Worm (Caenorhabditis elegans) whole organism, late embryonic: ENCODE results near the gene F27B3.6.

Experiments
- F13H6.1 ChIP-seq: sonication (generic microtip); optimal IDR thresholded peaks from 2 replicates; lab custom pipeline; 2016; ENCODE audit warnings: missing genetic modification characterization, missing compliant biosample characterization
- K02D7.2 ChIP-seq: sonication (generic microtip); optimal IDR thresholded peaks from 2 replicates; lab custom pipeline; 2017; ENCODE audit warnings: mild to moderate bottlenecking, missing genetic modification characterization, missing compliant biosample characterization
- K09A11.1 ChIP-seq: sonication (generic microtip); optimal IDR thresholded peaks from 2 replicates; lab custom pipeline; 2017; ENCODE audit warnings: antibody characterized with exemption, mild to moderate bottlenecking, missing genetic modification characterization, missing compliant biosample characterization; ENCODE audit not compliant: insufficient read depth
- ahr-1 ChIP-seq: sonication (generic microtip); optimal IDR thresholded peaks from 2 replicates; lab custom pipeline; 2016; ENCODE audit warnings: missing genetic modification characterization, missing compliant biosample characterization
- ama-1 ChIP-seq: fragments of 150-350 bp; optimal IDR thresholded peaks from 2 replicates; lab custom pipeline; 2014
- ceh-14 ChIP-seq: sonication (generic microtip); optimal IDR thresholded peaks from 2 replicates; lab custom pipeline; 2016; ENCODE audit warnings: missing genotype, missing genetic modification characterization, missing compliant biosample characterization
- ceh-19 ChIP-seq: fragments of 200-800 bp; sonication (Bioruptor generic); optimal IDR thresholded peaks from 2 replicates; lab custom pipeline; 2018; ENCODE audit warnings: mild to moderate bottlenecking, missing genetic modification characterization, missing compliant biosample characterization
- ceh-24 ChIP-seq: sonication (generic microtip); optimal IDR thresholded peaks from 2 replicates; lab custom pipeline; 2016; ENCODE audit warnings: mild to moderate bottlenecking, missing genetic modification characterization, missing compliant biosample characterization
- ceh-30 ChIP-seq: fragments of 150-350 bp; optimal IDR thresholded peaks from 2 replicates; lab custom pipeline; 2014; ENCODE audit warnings: missing biosample characterization, missing genetic modification characterization
- ceh-34 ChIP-seq: sonication (generic microtip); optimal IDR thresholded peaks from 2 replicates; lab custom pipeline; 2016; ENCODE audit warnings: mild to moderate bottlenecking, missing genetic modification characterization, missing compliant biosample characterization
- ceh-48 ChIP-seq: sonication (generic microtip); optimal IDR thresholded peaks from 2 replicates; lab custom pipeline; 2016; ENCODE audit warnings: missing genetic modification characterization, inconsistent platforms, missing compliant biosample characterization
- ceh-6 ChIP-seq: fragments of 200-800 bp; sonication (Bioruptor generic); optimal IDR thresholded peaks from 2 replicates; lab custom pipeline; 2018; ENCODE audit warnings: mild to moderate bottlenecking, missing genetic modification characterization, missing compliant biosample characterization
- ceh-9 ChIP-seq: sonication (generic microtip); optimal IDR thresholded peaks from 2 replicates; lab custom pipeline; 2016; ENCODE audit warnings: mild to moderate bottlenecking, missing genetic modification characterization, inconsistent platforms, missing compliant biosample characterization
- che-1 ChIP-seq: sonication (generic microtip); optimal IDR thresholded peaks from 2 replicates; lab custom pipeline; 2016; ENCODE audit warnings: mild to moderate bottlenecking, missing genetic modification characterization, missing compliant biosample characterization
- dve-1 ChIP-seq: sonication (generic microtip); optimal IDR thresholded peaks from 2 replicates; lab custom pipeline; 2017; ENCODE audit warnings: antibody characterized with exemption, mild to moderate bottlenecking, missing genetic modification characterization, missing compliant biosample characterization
- elt-2 ChIP-seq: sonication (generic microtip); optimal IDR thresholded peaks from 2 replicates; lab custom pipeline; 2016; ENCODE audit warnings: missing genetic modification reagents, missing genetic modification characterization, missing compliant biosample characterization
- ets-4 ChIP-seq: sonication (generic microtip); optimal IDR thresholded peaks from 2 replicates; lab custom pipeline; 2016; ENCODE audit warnings: missing genetic modification characterization, missing compliant biosample characterization
- eyg-1 ChIP-seq: sonication (generic microtip); optimal IDR thresholded peaks from 2 replicates; lab custom pipeline; 2016; ENCODE audit warnings: missing genotype, missing genetic modification characterization, missing compliant biosample characterization
- fax-1 ChIP-seq: sonication (generic microtip); optimal IDR thresholded peaks from 2 replicates; lab custom pipeline; 2016; ENCODE audit warnings: missing genotype, missing genetic modification characterization, missing compliant biosample characterization
- fkh-10 ChIP-seq: fragments of 150-350 bp; optimal IDR thresholded peaks from 2 replicates; lab custom pipeline; 2014; ENCODE audit warnings: missing biosample characterization, missing genetic modification reagents, missing genetic modification characterization
- fkh-6 ChIP-seq: sonication (generic microtip); optimal IDR thresholded peaks from 2 replicates; lab custom pipeline; 2016; ENCODE audit warnings: missing genetic modification characterization, missing compliant biosample characterization
- gmeb-2 ChIP-seq: sonication (generic microtip); optimal IDR thresholded peaks from 2 replicates; lab custom pipeline; 2016; ENCODE audit warnings: missing genetic modification characterization, inconsistent platforms, missing compliant biosample characterization
- hlh-6 ChIP-seq: sonication (generic microtip); optimal IDR thresholded peaks from 2 replicates; lab custom pipeline; 2016; ENCODE audit warnings: missing genotype, missing genetic modification characterization, missing compliant biosample characterization
- hlh-8 ChIP-seq: sonication (generic microtip); optimal IDR thresholded peaks from 2 replicates; lab custom pipeline; 2016; ENCODE audit warnings: missing genotype, missing genetic modification characterization, missing compliant biosample characterization
- lim-6 ChIP-seq: sonication (generic microtip); optimal IDR thresholded peaks from 2 replicates; lab custom pipeline; 2016; ENCODE audit warnings: missing genetic modification characterization, missing compliant biosample characterization
- mec-3 ChIP-seq: sonication (generic microtip); optimal IDR thresholded peaks from 2 replicates; lab custom pipeline; 2016; ENCODE audit warnings: borderline replicate concordance, missing genetic modification characterization, missing compliant biosample characterization
- nfya-1 ChIP-seq: sonication (generic microtip); optimal IDR thresholded peaks from 2 replicates; lab custom pipeline; 2017; ENCODE audit warnings: missing genetic modification characterization, mild to moderate bottlenecking, missing compliant biosample characterization, antibody characterized with exemption, moderate library complexity
- nhr-232 ChIP-seq: sonication (generic microtip); optimal IDR thresholded peaks from 2 replicates; lab custom pipeline; 2016; ENCODE audit warnings: missing genetic modification characterization, missing compliant biosample characterization
- odd-2 ChIP-seq: sonication (generic microtip); optimal IDR thresholded peaks from 2 replicates; lab custom pipeline; 2017; ENCODE audit warnings: antibody characterized with exemption, mild to moderate bottlenecking, missing genetic modification characterization, missing compliant biosample characterization
- pat-9 ChIP-seq: fragments of 200-800 bp; sonication (Bioruptor generic); optimal IDR thresholded peaks from 2 replicates; lab custom pipeline; 2018; ENCODE audit warnings: mild to moderate bottlenecking, missing genetic modification characterization, moderate library complexity, missing compliant biosample characterization
- pax-1 ChIP-seq: fragments of 150-350 bp; optimal IDR thresholded peaks from 2 replicates; lab custom pipeline; 2014; ENCODE audit warnings: missing biosample characterization, missing genetic modification characterization
- pha-2 ChIP-seq: sonication (generic microtip); optimal IDR thresholded peaks from 2 replicates; lab custom pipeline; 2017; ENCODE audit warnings: mild to moderate bottlenecking, missing genetic modification characterization, missing compliant biosample characterization
- pha-4 ChIP-seq: fragments of 150-350 bp; optimal IDR thresholded peaks from 2 replicates; lab custom pipeline; 2018; ENCODE audit warnings: missing biosample characterization, missing genetic modification reagents, missing genetic modification characterization
- pqm-1 ChIP-seq: sonication (generic microtip); optimal IDR thresholded peaks from 2 replicates; lab custom pipeline; 2016; ENCODE audit warnings: missing genetic modification characterization, missing compliant biosample characterization
- pros-1 ChIP-seq: fragments of 150-350 bp; optimal IDR thresholded peaks from 2 replicates; lab custom pipeline; 2014; ENCODE audit warnings: missing biosample characterization, missing genetic modification reagents, missing genetic modification characterization
- rnt-1 ChIP-seq: sonication (generic microtip); optimal IDR thresholded peaks from 2 replicates; lab custom pipeline; 2016; ENCODE audit warnings: missing genetic modification characterization, missing compliant biosample characterization
- sdc-2 ChIP-seq: sonication (generic microtip); optimal IDR thresholded peaks from 2 replicates; lab custom pipeline; 2016; ENCODE audit warnings: missing genotype, missing genetic modification characterization, missing compliant biosample characterization
- sox-2 ChIP-seq: fragments of 200-800 bp; sonication (Bioruptor generic); IDR thresholded peaks from 2 replicates; pipeline ENCODE4 v1.3.6; 2022; ENCODE audit warnings: missing genetic modification reagents, missing genetic modification characterization, missing compliant biosample characterization
- sox-4 ChIP-seq: sonication (generic microtip); optimal IDR thresholded peaks from 2 replicates; lab custom pipeline; 2017; ENCODE audit warnings: mild to moderate bottlenecking, missing genetic modification characterization, inconsistent platforms, missing compliant biosample characterization
- syd-9 ChIP-seq: sonication (generic microtip); optimal IDR thresholded peaks from 2 replicates; lab custom pipeline; 2016; ENCODE audit warnings: mild to moderate bottlenecking, missing genetic modification characterization, moderate library complexity, missing compliant biosample characterization
- tbx-2 ChIP-seq: sonication (generic microtip); optimal IDR thresholded peaks from 2 replicates; lab custom pipeline; 2016; ENCODE audit warnings: missing genetic modification characterization, missing compliant biosample characterization
- unc-3 ChIP-seq, 2 experiments: fragments of 200-800 bp in 1 of 2; sonication (Bioruptor generic) in 1 of 2; sonication (generic microtip) in 1 of 2; conservative IDR thresholded peaks in 1 of 2; optimal IDR thresholded peaks in 1 of 2; 2 replicates each; pipeline versions ENCODE4 v1.3.6 to Lab custom; 2016 to 2022; ENCODE audit warnings: missing compliant biosample characterization in 2 of 2, missing genetic modification characterization in 2 of 2, missing genetic modification reagents in 1 of 2
- unc-42 ChIP-seq: sonication (generic microtip); optimal IDR thresholded peaks from 2 replicates; lab custom pipeline; 2016; ENCODE audit warnings: missing genotype, missing genetic modification characterization, missing compliant biosample characterization
- unc-55 ChIP-seq: sonication (generic microtip); optimal IDR thresholded peaks from 2 replicates; lab custom pipeline; 2017; ENCODE audit warnings: missing biosample characterization, missing genetic modification reagents, missing genetic modification characterization
- zip-5 ChIP-seq: sonication (generic microtip); optimal IDR thresholded peaks from 2 replicates; lab custom pipeline; 2016; ENCODE audit warnings: missing genetic modification characterization, missing compliant biosample characterization
- ztf-16 ChIP-seq: sonication (generic microtip); optimal IDR thresholded peaks from 2 replicates; lab custom pipeline; 2017; ENCODE audit warnings: missing genetic modification characterization, missing compliant biosample characterization

Gene F27B3.6

ce11 chrIII:6607646-6608045, 29.2 kb upstream of the F27B3.6 start:
- TF ChIP-seq ceh-9 (tag; lab: Kevin White, UChicago) (no peak), K02D7.2 (tag; lab: Kevin White, UChicago) (no peak), sox-2 (no peak), ahr-1 (tag; lab: Kevin White, UChicago) (no peak), pqm-1 (tag; lab: Kevin White, UChicago) (no peak), fkh-6 (no peak), odd-2 (tag; lab: Kevin White, UChicago) (no peak), ceh-48 (no peak), lim-6 (tag; lab: Kevin White, UChicago) (no peak), K09A11.1 (tag; lab: Kevin White, UChicago) (no peak), syd-9 (no peak), mec-3 (tag; lab: Kevin White, UChicago) (no peak), ceh-6 (GFP tag; lab: Kevin White, UChicago) (no peak), ceh-24 (tag; lab: Kevin White, UChicago) (no peak)

- TF ChIP-seq ceh-14 (tag; lab: Kevin White, UChicago) = no peak
- TF ChIP-seq ceh-6 (GFP tag; lab: Kevin White, UChicago) = no peak
- no peak for TF ChIP-seq che-1 (tag; lab: Kevin White, UChicago)
- no peak for TF ChIP-seq syd-9
- no peak for TF ChIP-seq ceh-34 (tag; lab: Kevin White, UChicago)
- TF ChIP-seq nfya-1 (tag; lab: Kevin White, UChicago) = no peak
- TF ChIP-seq unc-3 (GFP tag; conservative IDR thresholded peaks at IDR 0.05; lab: Robert Waterston, UW) = no peak
- TF ChIP-seq unc-3 (tag; optimal IDR thresholded peaks at IDR 0.05; lab: Kevin White, UChicago) = no peak
- no peak for TF ChIP-seq unc-42 (tag; lab: Kevin White, UChicago)
- no peak for TF ChIP-seq fax-1 (tag; lab: Kevin White, UChicago)
- TF ChIP-seq ztf-16 (tag; lab: Kevin White, UChicago) = no peak
- no peak for TF ChIP-seq zip-5 (tag; lab: Kevin White, UChicago)
- TF ChIP-seq lim-6 (tag; lab: Kevin White, UChicago) = no peak
- TF ChIP-seq fkh-10 (GFP tag; lab: Kevin White, UChicago) = no peak
- no peak for TF ChIP-seq ceh-48
- no peak for TF ChIP-seq pax-1
- TF ChIP-seq pros-1 = no peak
- TF ChIP-seq nhr-232 (tag; lab: Kevin White, UChicago) = no peak
- TF ChIP-seq sox-4 (tag; lab: Kevin White, UChicago) = no peak
- no peak for TF ChIP-seq pha-2 (tag; lab: Kevin White, UChicago)
Measured at ce11 chrIII:6607067-6607466, 28.7 kb upstream of the F27B3.6 start.

- TF ChIP-seq gmeb-2 (tag; lab: Kevin White, UChicago) = no peak
- no peak for TF ChIP-seq unc-55 (GFP tag; lab: Kevin White, UChicago)
- TF ChIP-seq ceh-9 (tag; lab: Kevin White, UChicago) = no peak
- TF ChIP-seq pros-1 = no peak
- no peak for TF ChIP-seq sox-2
- no peak for TF ChIP-seq ceh-14 (tag; lab: Kevin White, UChicago)
Measured at ce11 chrIII:6606641-6607040, 28.2 kb upstream of the F27B3.6 start.

ce11 chrIII:6606022-6606467, 27.6 kb upstream of the F27B3.6 start:
- TF ChIP-seq pha-4 (no peak), ets-4 (tag; lab: Kevin White, UChicago) (no peak), elt-2 (tag; lab: Kevin White, UChicago) (no peak), ahr-1 (tag; lab: Kevin White, UChicago) (no peak), mec-3 (tag; lab: Kevin White, UChicago) (no peak), sdc-2 (tag; lab: Kevin White, UChicago) (no peak), hlh-8 (tag; lab: Kevin White, UChicago) (no peak), ceh-48 (no peak), ceh-14 (tag; lab: Kevin White, UChicago) (peak; percentile 17), eyg-1 (tag; lab: Kevin White, UChicago) (no peak), ceh-34 (tag; lab: Kevin White, UChicago) (no peak), gmeb-2 (tag; lab: Kevin White, UChicago) (no peak), sox-2 (no peak), hlh-6 (tag; lab: Kevin White, UChicago) (no peak), fkh-10 (GFP tag; lab: Kevin White, UChicago) (no peak), tbx-2 (tag; lab: Kevin White, UChicago) (peak; percentile 3), ceh-30 (tag; lab: Kevin White, UChicago) (no peak), ama-1 (lab: Kevin White, UChicago) (no peak), rnt-1 (tag; lab: Kevin White, UChicago) (no peak), ceh-19 (GFP tag; lab: Kevin White, UChicago) (no peak), K02D7.2 (tag; lab: Kevin White, UChicago) (no peak), pat-9 (tag; lab: Kevin White, UChicago) (no peak), F13H6.1 (no peak), dve-1 (tag; lab: Kevin White, UChicago) (no peak), pha-2 (tag; lab: Kevin White, UChicago) (no peak)
